Worm (Caenorhabditis elegans) whole organism, L1 larva: ENCODE results near the gene vha-11.

Experiments used
- nhr-237 ChIP-seq: fragments of 150-350 bp; optimal IDR thresholded peaks from 2 replicates; lab custom pipeline; 2014; ENCODE audit warnings: missing biosample characterization, missing genetic modification characterization
- skn-1 ChIP-seq: fragments of 150-350 bp; optimal IDR thresholded peaks from 2 replicates; lab custom pipeline; 2014; ENCODE audit warnings: missing biosample characterization, missing genetic modification characterization

- TF ChIP-seq skn-1 (tag; lab: Kevin White, UChicago) = no peak
- no peak for TF ChIP-seq nhr-237 (tag; lab: Kevin White, UChicago)
These were observed 17.7 kb downstream of the vha-11 start for ce11 chrIV:2296639-2297038.
